Worm (Caenorhabditis elegans): ENCODE results near the gene ZK856.11.

Gene ZK856.11

ce11 chrV:10220605-10221004 is 15.9 kb upstream of the ZK856.11 start, which contains the start of gene C12D8.13:
C12D8.13 (minus strand) TSS chrV:10220705.
- TF ChIP-seq R02D3.7 (tag; optimal IDR thresholded peaks at IDR 0.05) (no peak), unc-62 (GFP tag; optimal IDR thresholded peaks at IDR 0.05) (no peak), nhr-77 (tag; optimal IDR thresholded peaks at IDR 0.05) (no peak), ceh-16 (tag; optimal IDR thresholded peaks at IDR 0.05) (no peak), lin-13 (GFP tag; optimal IDR thresholded peaks at IDR 0.05) (no peak), ZK546.5 (tag; optimal IDR thresholded peaks at IDR 0.05) (no peak), nhr-25 (tag; optimal IDR thresholded peaks at IDR 0.05) (no peak), ama-1 (optimal IDR thresholded peaks at IDR 0.05) (no peak), nhr-11 (tag; optimal IDR thresholded peaks at IDR 0.05) (no peak), nhr-23 (tag; optimal IDR thresholded peaks at IDR 0.05) (no peak), snpc-4 (tag; optimal IDR thresholded peaks at IDR 0.05) (no peak), gmeb-1 (tag; optimal IDR thresholded peaks at IDR 0.05) (no peak), ztf-4 (tag; optimal IDR thresholded peaks at IDR 0.05) (no peak), nhr-6 (tag; optimal IDR thresholded peaks at IDR 0.05) (no peak)

ce11 chrV:10216724-10217123 is 12.0 kb upstream of the ZK856.11 start, which contains the start of gene ZK856.14:
ZK856.14 (plus strand) TSS chrV:10217024.
- TF ChIP-seq ceh-82 (tag; optimal IDR thresholded peaks at IDR 0.05), result no peak
- TF ChIP-seq lin-13 (GFP tag; optimal IDR thresholded peaks at IDR 0.05), result no peak
- TF ChIP-seq blmp-1 (tag; optimal IDR thresholded peaks at IDR 0.05; ENCODE audit: insufficient read depth), result no peak
- no peak for TF ChIP-seq nhr-11 (tag; optimal IDR thresholded peaks at IDR 0.05)
- no peak for TF ChIP-seq ama-1 (optimal IDR thresholded peaks at IDR 0.05)
- no peak for TF ChIP-seq nhr-237 (tag; optimal IDR thresholded peaks at IDR 0.05)
- TF ChIP-seq lin-39 (tag; optimal IDR thresholded peaks at IDR 0.05), result no peak
- no peak for TF ChIP-seq ztf-1 (GFP tag; conservative IDR thresholded peaks at IDR 0.05)
- no peak for TF ChIP-seq dmd-4 (tag; optimal IDR thresholded peaks at IDR 0.05)
- TF ChIP-seq snpc-4 (tag; optimal IDR thresholded peaks at IDR 0.05), result no peak
- TF ChIP-seq nhr-12 (tag; optimal IDR thresholded peaks at IDR 0.05), result no peak
- no peak for TF ChIP-seq nhr-77 (tag; optimal IDR thresholded peaks at IDR 0.05)
- no peak for TF ChIP-seq C34F6.9 (tag; optimal IDR thresholded peaks at IDR 0.05)
- TF ChIP-seq nhr-23 (tag; optimal IDR thresholded peaks at IDR 0.05), result no peak
- no peak for TF ChIP-seq peb-1 (tag; optimal IDR thresholded peaks at IDR 0.05)
- TF ChIP-seq unc-39 (tag; optimal IDR thresholded peaks at IDR 0.05), result no peak

- no peak for TF ChIP-seq snpc-4 (tag; optimal IDR thresholded peaks at IDR 0.05)
- no peak for TF ChIP-seq mdl-1 (tag; optimal IDR thresholded peaks at IDR 0.05)
- TF ChIP-seq lin-13 (GFP tag; optimal IDR thresholded peaks at IDR 0.05), result no peak
- no peak for TF ChIP-seq C34F6.9 (tag; optimal IDR thresholded peaks at IDR 0.05)
- TF ChIP-seq lsy-2 (tag; optimal IDR thresholded peaks at IDR 0.05), result no peak
- TF ChIP-seq blmp-1 (tag; optimal IDR thresholded peaks at IDR 0.05; ENCODE audit: insufficient read depth), result no peak
- no peak for TF ChIP-seq ama-1 (optimal IDR thresholded peaks at IDR 0.05)
- TF ChIP-seq nhr-77 (tag; optimal IDR thresholded peaks at IDR 0.05), result no peak
- no peak for TF ChIP-seq mbf-1 (tag; optimal IDR thresholded peaks at IDR 0.05)
- no peak for TF ChIP-seq dmd-4 (tag; optimal IDR thresholded peaks at IDR 0.05)
- no peak for TF ChIP-seq lin-39 (tag; optimal IDR thresholded peaks at IDR 0.05)
- no peak for TF ChIP-seq ceh-82 (tag; optimal IDR thresholded peaks at IDR 0.05)
- no peak for TF ChIP-seq sma-9 (GFP tag; optimal IDR thresholded peaks at IDR 0.05)
- TF ChIP-seq sma-9 (tag; optimal IDR thresholded peaks at IDR 0.05), result no peak
- no peak for TF ChIP-seq aly-2 (tag; optimal IDR thresholded peaks at IDR 0.05)
- TF ChIP-seq mab-5 (tag; optimal IDR thresholded peaks at IDR 0.05), result no peak
- no peak for TF ChIP-seq nhr-25 (tag; optimal IDR thresholded peaks at IDR 0.05)
Observed at ce11 chrV:10212627-10213026, 7.9 kb upstream of the ZK856.11 start, which contains the start of gene hpo-40. hpo-40 (plus strand) TSS chrV:10212927.

- no peak for TF ChIP-seq sem-4 (tag; optimal IDR thresholded peaks at IDR 0.05)
- TF ChIP-seq lin-13 (GFP tag; optimal IDR thresholded peaks at IDR 0.05), result no peak
Observed at ce11 chrV:10212027-10212426, 7.3 kb upstream of the ZK856.11 start, which contains the start of gene zhit-3. zhit-3 (minus strand) TSS chrV:10212127.

- TF ChIP-seq nhr-11 (tag; optimal IDR thresholded peaks at IDR 0.05), result no peak
- no peak for TF ChIP-seq snpc-4 (tag; optimal IDR thresholded peaks at IDR 0.05)
- TF ChIP-seq unc-62 (GFP tag; optimal IDR thresholded peaks at IDR 0.05), result no peak
- no peak for TF ChIP-seq mab-5 (tag; optimal IDR thresholded peaks at IDR 0.05)
- no peak for TF ChIP-seq ama-1 (optimal IDR thresholded peaks at IDR 0.05)
- TF ChIP-seq ztf-4 (tag; optimal IDR thresholded peaks at IDR 0.05), result no peak
- no peak for TF ChIP-seq nhr-25 (tag; optimal IDR thresholded peaks at IDR 0.05)
- TF ChIP-seq F13H6.1 (tag; optimal IDR thresholded peaks at IDR 0.05), result no peak
- no peak for TF ChIP-seq sem-4 (tag; optimal IDR thresholded peaks at IDR 0.05)
- no peak for TF ChIP-seq lsy-2 (tag; optimal IDR thresholded peaks at IDR 0.05)
- TF ChIP-seq mbf-1 (tag; optimal IDR thresholded peaks at IDR 0.05), result no peak
Observed at ce11 chrV:10210244-10210643, 5.5 kb upstream of the ZK856.11 start, which contains the start of gene tftc-3. tftc-3 (minus strand) TSS chrV:10210344.

All from whole organism, L2 larva.